Fruit fly (Drosophila melanogaster) whole organism, embryonic: ENCODE results near the gene smash.

Source experiments
- Atf6 ChIP-seq: fragments of 200-800 bp; sonication (Bioruptor generic); IDR thresholded peaks from 2 replicates; pipeline ENCODE4 v1.3.6; 2022; ENCODE audit warnings: missing biosample characterization, missing genetic modification characterization
- BEAF-32 ChIP-seq: fragments of 200-800 bp; sonication (Bioruptor generic); optimal IDR thresholded peaks from 3 replicates; lab custom pipeline; 2017; ENCODE audit warnings: missing biosample characterization, missing genetic modification characterization, mild to moderate bottlenecking, moderate library complexity, missing genetic modification reagents
- Bgb ChIP-seq: fragments of 200-800 bp; sonication (Bioruptor generic); IDR thresholded peaks from 2 replicates; pipeline ENCODE4 v1.3.6; 2022; ENCODE audit warnings: missing biosample characterization, missing genetic modification characterization; ENCODE audit not compliant: partially characterized antibody
- CG10267 ChIP-seq: fragments of 200-800 bp; sonication (Bioruptor generic); optimal IDR thresholded peaks from 2 replicates; lab custom pipeline; 2018; ENCODE audit warnings: missing biosample characterization, mild to moderate bottlenecking, missing genetic modification characterization, moderate library complexity
- CG10654 ChIP-seq: fragments of 200-800 bp; sonication (Bioruptor generic); optimal IDR thresholded peaks from 2 replicates; lab custom pipeline; 2016; ENCODE audit warnings: missing biosample characterization, missing genetic modification characterization
- CG11085 ChIP-seq: fragments of 200-800 bp; sonication (Bioruptor generic); IDR thresholded peaks from 2 replicates; pipeline ENCODE4 v1.3.6; 2022; ENCODE audit warnings: missing biosample characterization, missing genetic modification characterization
- CG11093 ChIP-seq: fragments of 200-800 bp; sonication (Bioruptor generic); IDR thresholded peaks from 3 replicates; pipeline ENCODE4 v1.3.6; 2022; ENCODE audit warnings: missing biosample characterization, missing genetic modification characterization
- CG12071 ChIP-seq: fragments of 200-800 bp; sonication (Bioruptor generic); optimal IDR thresholded peaks from 3 replicates; lab custom pipeline; 2018; ENCODE audit warnings: missing biosample characterization, mild to moderate bottlenecking, missing genetic modification characterization
- CG12219 ChIP-seq: fragments of 200-800 bp; sonication (Bioruptor generic); optimal IDR thresholded peaks from 3 replicates; lab custom pipeline; 2018; ENCODE audit warnings: missing biosample characterization, mild to moderate bottlenecking, missing genetic modification characterization
- CG14050 ChIP-seq: fragments of 200-800 bp; sonication (Bioruptor generic); IDR thresholded peaks from 3 replicates; pipeline ENCODE4 v1.3.6; 2022; ENCODE audit warnings: missing biosample characterization, missing genetic modification characterization
- CG14710 ChIP-seq: fragments of 200-800 bp; sonication (Bioruptor generic); optimal IDR thresholded peaks from 3 replicates; lab custom pipeline; 2019; ENCODE audit warnings: missing biosample characterization, mild to moderate bottlenecking, missing genetic modification characterization, moderate library complexity
- CG17829 ChIP-seq: fragments of 200-800 bp; optimal IDR thresholded peaks from 2 replicates; lab custom pipeline; 2019; ENCODE audit warnings: missing biosample characterization, mild to moderate bottlenecking, missing genetic modification characterization, moderate library complexity
- CG32767 ChIP-seq: fragments of 200-800 bp; sonication (Bioruptor generic); IDR thresholded peaks from 2 replicates; pipeline ENCODE4 v1.3.6; 2022; ENCODE audit warnings: missing biosample characterization, missing genetic modification characterization
- CG3281 ChIP-seq: fragments of 200-800 bp; sonication (Bioruptor generic); optimal IDR thresholded peaks from 3 replicates; lab custom pipeline; 2017; ENCODE audit warnings: missing biosample characterization, mild to moderate bottlenecking, missing genetic modification characterization
- CG4730 ChIP-seq: fragments of 200-800 bp; sonication (Bioruptor generic); IDR thresholded peaks from 2 replicates; pipeline ENCODE4 v1.3.6; 2022; ENCODE audit warnings: missing biosample characterization, missing genetic modification characterization
- CG5953 ChIP-seq: fragments of 200-800 bp; sonication (Bioruptor generic); IDR thresholded peaks from 2 replicates; pipeline ENCODE4 v1.3.6; 2022; ENCODE audit warnings: missing biosample characterization, missing genetic modification characterization
- CG6791 ChIP-seq: fragments of 200-800 bp; sonication (Bioruptor generic); IDR thresholded peaks from 3 replicates; pipeline ENCODE4 v1.3.6; 2022; ENCODE audit warnings: missing biosample characterization, missing genetic modification characterization; ENCODE audit not compliant: partially characterized antibody
- CG7839 ChIP-seq: fragments of 200-800 bp; sonication (Bioruptor generic); optimal IDR thresholded peaks from 3 replicates; lab custom pipeline; 2018; ENCODE audit warnings: missing biosample characterization, mild to moderate bottlenecking, missing genetic modification characterization, moderate library complexity
- CHES-1-like ChIP-seq: fragments of 200-800 bp; sonication (Bioruptor generic); optimal IDR thresholded peaks from 2 replicates; lab custom pipeline; 2016; ENCODE audit warnings: missing biosample characterization, missing genetic modification characterization
- Dek ChIP-seq: fragments of 200-800 bp; sonication (Bioruptor generic); optimal IDR thresholded peaks from 3 replicates; lab custom pipeline; 2019; ENCODE audit warnings: missing biosample characterization, mild to moderate bottlenecking, missing genetic modification characterization, moderate library complexity
- Gug ChIP-seq: fragments of 200-800 bp; sonication (Bioruptor generic); IDR thresholded peaks from 4 replicates; pipeline ENCODE4 v1.3.6; 2022; ENCODE audit warnings: missing biosample characterization, missing genetic modification characterization
- H2.0 ChIP-seq: fragments of 200-800 bp; sonication (Bioruptor generic); IDR thresholded peaks from 2 replicates; pipeline ENCODE4 v1.3.6; 2022; ENCODE audit warnings: missing biosample characterization, missing genetic modification characterization
- Nf-YA ChIP-seq: fragments of 200-800 bp; sonication (Bioruptor generic); IDR thresholded peaks from 2 replicates; pipeline ENCODE4 v1.3.6; 2022; ENCODE audit warnings: missing biosample characterization, missing genetic modification characterization
- Nf-YC ChIP-seq: fragments of 200-800 bp; optimal IDR thresholded peaks from 3 replicates; lab custom pipeline; 2019; ENCODE audit warnings: missing biosample characterization, mild to moderate bottlenecking, missing genetic modification characterization, moderate library complexity
- Sry-δ ChIP-seq: fragments of 200-800 bp; sonication (Bioruptor generic); optimal IDR thresholded peaks from 2 replicates; lab custom pipeline; 2016; ENCODE audit warnings: missing biosample characterization, missing genetic modification characterization
- TFAM ChIP-seq: fragments of 200-800 bp; sonication (Bioruptor generic); optimal IDR thresholded peaks from 2 replicates; lab custom pipeline; 2017; ENCODE audit warnings: missing biosample characterization, missing genetic modification characterization, inconsistent platforms
- bbx ChIP-seq: fragments of 200-800 bp; sonication (Bioruptor generic); IDR thresholded peaks from 2 replicates; pipeline ENCODE4 v1.3.6; 2022; ENCODE audit warnings: missing biosample characterization, missing genetic modification characterization; ENCODE audit not compliant: partially characterized antibody
- crc ChIP-seq: fragments of 200-800 bp; sonication (Bioruptor generic); optimal IDR thresholded peaks from 2 replicates; lab custom pipeline; 2016; ENCODE audit warnings: missing biosample characterization, missing genetic modification characterization
- gfzf ChIP-seq: fragments of 200-800 bp; sonication (Bioruptor generic); optimal IDR thresholded peaks from 2 replicates; lab custom pipeline; 2016; ENCODE audit warnings: missing biosample characterization, mild to moderate bottlenecking, missing genetic modification characterization, moderate library complexity
- gro ChIP-seq: fragments of 200-800 bp; sonication (Bioruptor generic); optimal IDR thresholded peaks from 2 replicates; lab custom pipeline; 2016; ENCODE audit warnings: missing biosample characterization, missing genetic modification characterization
- her ChIP-seq: fragments of 200-800 bp; sonication (Bioruptor generic); optimal IDR thresholded peaks from 2 replicates; lab custom pipeline; 2016; ENCODE audit warnings: missing biosample characterization, missing genetic modification characterization
- inv ChIP-seq: fragments of 200-800 bp; sonication (Bioruptor generic); IDR thresholded peaks from 2 replicates; pipeline ENCODE4 v1.3.6; 2022; ENCODE audit warnings: missing biosample characterization, missing genetic modification characterization; ENCODE audit not compliant: partially characterized antibody
- jing ChIP-seq: fragments of 200-800 bp; sonication (Bioruptor generic); optimal IDR thresholded peaks from 2 replicates; lab custom pipeline; 2018; ENCODE audit warnings: missing biosample characterization, mild to moderate bottlenecking, missing genetic modification characterization
- kah ChIP-seq: fragments of 200-800 bp; sonication (Bioruptor generic); optimal IDR thresholded peaks from 2 replicates; lab custom pipeline; 2018; ENCODE audit warnings: missing biosample characterization, mild to moderate bottlenecking, missing genetic modification characterization
- ken ChIP-seq: fragments of 200-800 bp; sonication (Bioruptor generic); IDR thresholded peaks from 3 replicates; pipeline ENCODE4 v1.3.6; 2022; ENCODE audit warnings: missing biosample characterization, missing genetic modification characterization
- knrl ChIP-seq: fragments of 200-800 bp; sonication (Bioruptor generic); IDR thresholded peaks from 3 replicates; pipeline ENCODE4 v1.3.6; 2022; ENCODE audit warnings: missing biosample characterization, missing genetic modification characterization; ENCODE audit not compliant: partially characterized antibody
- lbe ChIP-seq: fragments of 200-800 bp; sonication (Bioruptor generic); optimal IDR thresholded peaks from 2 replicates; lab custom pipeline; 2016; ENCODE audit warnings: missing biosample characterization, mild to moderate bottlenecking, missing genetic modification characterization
- maf-S ChIP-seq: fragments of 200-800 bp; sonication (Bioruptor generic); optimal IDR thresholded peaks from 2 replicates; lab custom pipeline; 2016; ENCODE audit warnings: missing biosample characterization, missing genetic modification characterization
- mirr ChIP-seq: fragments of 200-800 bp; sonication (Bioruptor generic); optimal IDR thresholded peaks from 3 replicates; lab custom pipeline; 2018; ENCODE audit warnings: missing biosample characterization, mild to moderate bottlenecking, missing genetic modification characterization
- mld ChIP-seq: fragments of 200-800 bp; sonication (Bioruptor generic); IDR thresholded peaks from 3 replicates; pipeline ENCODE4 v1.3.6; 2022; ENCODE audit warnings: missing biosample characterization, missing genetic modification characterization; ENCODE audit not compliant: partially characterized antibody
- pb ChIP-seq: fragments of 200-800 bp; sonication (Bioruptor generic); optimal IDR thresholded peaks from 3 replicates; lab custom pipeline; 2016; ENCODE audit warnings: missing biosample characterization, missing genetic modification characterization
- pho ChIP-seq: fragments of 200-800 bp; sonication (Bioruptor generic); optimal IDR thresholded peaks from 2 replicates; lab custom pipeline; 2016; ENCODE audit warnings: missing biosample characterization, missing genetic modification characterization
- pita ChIP-seq: fragments of 200-800 bp; sonication (Bioruptor generic); optimal IDR thresholded peaks from 2 replicates; lab custom pipeline; 2017; ENCODE audit warnings: missing biosample characterization, mild to moderate bottlenecking, missing genetic modification characterization
- pros ChIP-seq: fragments of 200-800 bp; sonication (Bioruptor generic); optimal IDR thresholded peaks from 3 replicates; lab custom pipeline; 2019; ENCODE audit warnings: missing biosample characterization, mild to moderate bottlenecking, missing genetic modification characterization, moderate library complexity
- sc ChIP-seq, 3 experiments: fragments of >200 bp in 2 of 3; fragments of 200-800 bp in 1 of 3; sonication (Bioruptor generic) in 1 of 3; optimal IDR thresholded peaks; 2 replicates in 2 of 3; 3 replicates in 1 of 3; lab custom pipeline; 2017; ENCODE audit warnings: mild to moderate bottlenecking in 1 of 3, missing biosample characterization in 1 of 3, missing genetic modification characterization in 1 of 3, missing genetic modification reagents in 1 of 3
- sd ChIP-seq: fragments of 200-800 bp; sonication (Bioruptor generic); optimal IDR thresholded peaks from 3 replicates; lab custom pipeline; 2018; ENCODE audit warnings: missing biosample characterization, mild to moderate bottlenecking, missing genetic modification characterization, moderate library complexity
- slp2 ChIP-seq: fragments of 200-800 bp; sonication (Bioruptor generic); optimal IDR thresholded peaks from 2 replicates; lab custom pipeline; 2016; ENCODE audit warnings: missing biosample characterization, missing genetic modification characterization
- tin ChIP-seq: fragments of 200-800 bp; sonication (Bioruptor generic); optimal IDR thresholded peaks from 3 replicates; lab custom pipeline; 2016; ENCODE audit warnings: missing biosample characterization, missing genetic modification characterization
- wek ChIP-seq: fragments of 200-800 bp; sonication (Bioruptor generic); optimal IDR thresholded peaks from 3 replicates; lab custom pipeline; 2018; ENCODE audit warnings: missing biosample characterization, mild to moderate bottlenecking, missing genetic modification characterization, moderate library complexity
- zen ChIP-seq: fragments of 200-800 bp; sonication (Bioruptor generic); optimal IDR thresholded peaks from 3 replicates; lab custom pipeline; 2018; ENCODE audit warnings: missing biosample characterization, mild to moderate bottlenecking, missing genetic modification characterization, moderate library complexity
- zfh1 ChIP-seq: fragments of 200-800 bp; sonication (Bioruptor generic); IDR thresholded peaks from 3 replicates; pipeline ENCODE4 v1.3.6; 2022; ENCODE audit warnings: missing biosample characterization, missing genetic modification characterization

smash gene

DNA sequence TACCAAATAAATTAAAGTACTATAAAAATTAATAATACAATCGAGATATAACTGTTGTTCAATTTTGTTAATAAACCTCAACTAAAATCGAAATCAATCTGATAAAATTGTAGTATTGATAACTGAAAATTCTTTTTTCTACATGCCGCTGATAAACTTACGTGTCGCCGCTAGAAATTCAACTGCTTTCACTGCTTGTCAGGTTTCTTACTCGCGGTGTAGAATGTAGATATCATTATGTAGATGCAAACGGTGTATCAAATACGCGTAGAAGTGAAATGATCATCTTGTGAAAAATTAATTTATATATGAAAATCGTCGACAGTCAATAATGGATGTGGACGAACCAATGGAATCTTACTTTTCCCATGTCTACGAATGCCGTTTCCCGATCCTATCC lies 45.8 kb downstream of the smash start (continued):
- TF ChIP-seq her (GFP tag; lab: Kevin White, UChicago) (no peak), tin (GFP tag; lab: Kevin White, UChicago) (no peak), CG12219 (GFP tag; lab: Kevin White, UChicago) (no peak), pb (GFP tag; lab: Kevin White, UChicago) (no peak), sc (optimal IDR thresholded peaks at IDR 0.05; lab: Kevin White, UChicago) (no peak), sc (GFP tag; optimal IDR thresholded peaks at IDR 0.05; lab: Kevin White, UChicago) (no peak), CG10654 (GFP tag; lab: Kevin White, UChicago) (no peak), gro (no peak), wek (GFP tag; lab: Kevin White, UChicago) (no peak), Nf-YA (no peak), CG14050 (GFP tag; lab: Robert Waterston, UW) (no peak), Bgb (GFP tag; lab: Robert Waterston, UW) (peak; percentile 77), bbx (peak; percentile 46), BEAF-32 (GFP tag; lab: Kevin White, UChicago) (no peak), CG6791 (GFP tag; lab: Robert Waterston, UW) (peak; percentile 70; the same call in 2 of the 3 replicates), gfzf (GFP tag; lab: Kevin White, UChicago) (no peak), CG32767 (no peak), CHES-1-like (no peak), inv (GFP tag; lab: Robert Waterston, UW) (0 out of 2 replicates have a peak, but pooled peaks have one; percentile 22), pho (GFP tag; lab: Kevin White, UChicago) (peak; percentile 3), CG3281 (GFP tag; lab: Kevin White, UChicago) (no peak), CG5953 (GFP tag; lab: Robert Waterston, UW) (no peak), maf-S (GFP tag; lab: Kevin White, UChicago) (no peak), Nf-YC (no peak), CG4730 (GFP tag; lab: Robert Waterston, UW) (no peak), CG12071 (GFP tag; lab: Kevin White, UChicago) (no peak), CG14710 (tag; lab: Kevin White, UChicago) (no peak), jing (no peak), CG7839 (tag; lab: Kevin White, UChicago) (no peak), CG11085 (peak; percentile 18; the same call in 1 of the 2 replicates), Sry-δ (GFP tag; lab: Kevin White, UChicago) (no peak), slp2 (GFP tag; lab: Kevin White, UChicago) (no peak), CG10267 (no peak), kah (GFP tag; lab: Kevin White, UChicago) (no peak), mld (GFP tag; lab: Robert Waterston, UW) (no peak), Atf6 (GFP tag; lab: Robert Waterston, UW) (no peak), CG11093 (GFP tag; lab: Robert Waterston, UW) (no peak), mirr (GFP tag; lab: Kevin White, UChicago) (no peak), crc (GFP tag; lab: Kevin White, UChicago) (no peak), pros (GFP tag; lab: Kevin White, UChicago) (no peak), zfh1 (no peak), zen (tag; lab: Kevin White, UChicago) (no peak), sd (tag; lab: Kevin White, UChicago) (no peak), pita (GFP tag; lab: Kevin White, UChicago) (peak; percentile 11), CG17829 (tag; lab: Kevin White, UChicago) (no peak), knrl (GFP tag; lab: Robert Waterston, UW) (peak; percentile 63), ken (GFP tag; lab: Robert Waterston, UW) (no peak), Gug (GFP tag; lab: Robert Waterston, UW) (no peak; the same call in 3 of the 4 replicates), TFAM (GFP tag; lab: Kevin White, UChicago) (no peak), Dek (tag; lab: Kevin White, UChicago) (no peak), H2.0 (no peak), lbe (GFP tag; lab: Kevin White, UChicago) (no peak)
